Fruit fly (Drosophila melanogaster): ENCODE results near the gene Cog8.

Gene Cog8

dm6 chr2L:11498839-11499238 is at the start of gene Cog8:
Cog8 (minus strand) TSS chr2L:11498948.
- no peak for TF ChIP-seq B-H2 (GFP tag; optimal IDR thresholded peaks at IDR 0.05)
- TF ChIP-seq CG10274 (GFP tag; optimal IDR thresholded peaks at IDR 0.05) = no peak
- peak; percentile 58 for TF ChIP-seq bab2 (GFP tag; optimal IDR thresholded peaks at IDR 0.05)
- TF ChIP-seq CG3163 (GFP tag; optimal IDR thresholded peaks at IDR 0.05) = no peak
- peak; percentile 49 for TF ChIP-seq twi (tag; optimal IDR thresholded peaks at IDR 0.05)
- no peak for TF ChIP-seq h (optimal IDR thresholded peaks at IDR 0.05)
- TF ChIP-seq MTF-1 (GFP tag; optimal IDR thresholded peaks at IDR 0.05; ENCODE audit: borderline replicate concordance) = no peak
- TF ChIP-seq CG10209 (GFP tag; optimal IDR thresholded peaks at IDR 0.05) = peak; percentile 10
- TF ChIP-seq wdn (GFP tag; IDR thresholded peaks at IDR 0.05) = no peak
- TF ChIP-seq Usf (GFP tag; optimal IDR thresholded peaks at IDR 0.05) = peak; percentile 18
- TF ChIP-seq sna (GFP tag; IDR thresholded peaks at IDR 0.05; ENCODE audit: partially characterized antibody) = no peak
- TF ChIP-seq zf30C (GFP tag; optimal IDR thresholded peaks at IDR 0.05) = no peak
- no peak for TF ChIP-seq CTCF (GFP tag; optimal IDR thresholded peaks at IDR 0.05)
- no peak for TF ChIP-seq tup (GFP tag; optimal IDR thresholded peaks at IDR 0.05)
- TF ChIP-seq CG1647 (GFP tag; optimal IDR thresholded peaks at IDR 0.05) = peak; percentile 14
- no peak for TF ChIP-seq HLH4C (GFP tag; IDR thresholded peaks at IDR 0.05; ENCODE audit: partially characterized antibody)
- TF ChIP-seq Eip74EF (GFP tag; optimal IDR thresholded peaks at IDR 0.05) = no peak
- peak; percentile 97 for TF ChIP-seq CG18011 (GFP tag; optimal IDR thresholded peaks at IDR 0.05)
- no peak for TF ChIP-seq Sry-β (GFP tag; optimal IDR thresholded peaks at IDR 0.05)
- TF ChIP-seq CG30020 (tag; optimal IDR thresholded peaks at IDR 0.05) = peak; percentile 15
- no peak for TF ChIP-seq Mes4 (GFP tag; optimal IDR thresholded peaks at IDR 0.05)
- no peak for TF ChIP-seq CG16779 (GFP tag; IDR thresholded peaks at IDR 0.05)
- TF ChIP-seq dm (GFP tag; optimal IDR thresholded peaks at IDR 0.05) = peak; percentile 10
- no peak for TF ChIP-seq ap (GFP tag; IDR thresholded peaks at IDR 0.05)
- no peak for TF ChIP-seq Bgb (GFP tag; IDR thresholded peaks at IDR 0.05; ENCODE audit: partially characterized antibody)
- TF ChIP-seq CG14667 (GFP tag; IDR thresholded peaks at IDR 0.05) = 0 out of 2 replicates have a peak, but pooled peaks have one; percentile 10
- TF ChIP-seq pnt (GFP tag; optimal IDR thresholded peaks at IDR 0.05) = peak; percentile 34
- peak; percentile 24 for TF ChIP-seq PHDP (tag; optimal IDR thresholded peaks at IDR 0.05)
- no peak for TF ChIP-seq CG15479 (GFP tag; optimal IDR thresholded peaks at IDR 0.05)
- TF ChIP-seq CG12155 (GFP tag; optimal IDR thresholded peaks at IDR 0.05) = peak; percentile 39
- peak; percentile 77 for TF ChIP-seq Elba2 (GFP tag; optimal IDR thresholded peaks at IDR 0.05)
- no peak for TF ChIP-seq fru (optimal IDR thresholded peaks at IDR 0.05)
- TF ChIP-seq Dll (GFP tag; IDR thresholded peaks at IDR 0.05; ENCODE audit: partially characterized antibody) = peak; percentile 29; the same call in 2 of the 4 replicates
- no peak for TF ChIP-seq CG6689 (GFP tag; IDR thresholded peaks at IDR 0.05)
- peak; percentile 7 for TF ChIP-seq CG12942 (GFP tag; optimal IDR thresholded peaks at IDR 0.05)
- peak; percentile 69 for TF ChIP-seq trem (tag; optimal IDR thresholded peaks at IDR 0.05)
- TF ChIP-seq HmgZ (tag; optimal IDR thresholded peaks at IDR 0.05) = peak; percentile 44
- TF ChIP-seq ssp (GFP tag; IDR thresholded peaks at IDR 0.05) = no peak
- no peak for TF ChIP-seq Spps (tag; optimal IDR thresholded peaks at IDR 0.05)
- no peak for TF ChIP-seq corto (GFP tag; optimal IDR thresholded peaks at IDR 0.05)
- peak; percentile 68 for TF ChIP-seq Dp (GFP tag; optimal IDR thresholded peaks at IDR 0.05)
- TF ChIP-seq mam (GFP tag; optimal IDR thresholded peaks at IDR 0.05) = peak; percentile 73
- no peak for TF ChIP-seq CG2889 (GFP tag; IDR thresholded peaks at IDR 0.05)
- TF ChIP-seq CG3838 (GFP tag; optimal IDR thresholded peaks at IDR 0.05) = no peak
- peak; percentile 66 for TF ChIP-seq Mad (GFP tag; optimal IDR thresholded peaks at IDR 0.05)
- TF ChIP-seq CG10366 (GFP tag; IDR thresholded peaks at IDR 0.05) = no peak
- TF ChIP-seq CG9932 (GFP tag; IDR thresholded peaks at IDR 0.05) = peak; percentile 48; the same call in 1 of the 2 replicates
- TF ChIP-seq eyg (GFP tag; optimal IDR thresholded peaks at IDR 0.05) = no peak
- no peak for TF ChIP-seq CG31365 (tag; optimal IDR thresholded peaks at IDR 0.05)
- TF ChIP-seq Taf1 (GFP tag; IDR thresholded peaks at IDR 0.05) = no peak
- peak; percentile 87 for TF ChIP-seq CG3995 (GFP tag; optimal IDR thresholded peaks at IDR 0.05)
- TF ChIP-seq CG4282 (GFP tag; optimal IDR thresholded peaks at IDR 0.05) = no peak
- no peak for TF ChIP-seq org-1 (GFP tag; optimal IDR thresholded peaks at IDR 0.05)
